Fruit fly (Drosophila melanogaster): ENCODE results near the gene CG17141.

The CG17141 gene

dm6 chr3R:22747423-22748090 is at the start of gene CG17141 (continued):
- TF ChIP-seq CG11456 (GFP tag; IDR thresholded peaks at IDR 0.05), result no peak
- TF ChIP-seq yki (optimal IDR thresholded peaks at IDR 0.05), result no peak
- no peak for TF ChIP-seq Doc2 (GFP tag; IDR thresholded peaks at IDR 0.05)
- TF ChIP-seq HHEX (GFP tag; optimal IDR thresholded peaks at IDR 0.05), result no peak
- peak; percentile 26 for TF ChIP-seq stwl (tag; optimal IDR thresholded peaks at IDR 0.05)

- no peak for TF ChIP-seq HLHmδ (GFP tag; optimal IDR thresholded peaks at IDR 0.05)
- TF ChIP-seq Usf (GFP tag; optimal IDR thresholded peaks at IDR 0.05), result no peak
- TF ChIP-seq CG15514 (GFP tag; optimal IDR thresholded peaks at IDR 0.05), result no peak
- no peak for TF ChIP-seq Hmr (GFP tag; optimal IDR thresholded peaks at IDR 0.05)
- TF ChIP-seq fd3F (GFP tag; optimal IDR thresholded peaks at IDR 0.05), result no peak
- TF ChIP-seq CG31224 (GFP tag; IDR thresholded peaks at IDR 0.05), result no peak
- TF ChIP-seq lilli (GFP tag; optimal IDR thresholded peaks at IDR 0.05), result no peak
- TF ChIP-seq CG6272 (GFP tag; IDR thresholded peaks at IDR 0.05), result no peak
- no peak for TF ChIP-seq sob (GFP tag; IDR thresholded peaks at IDR 0.05)
- no peak for TF ChIP-seq dan (GFP tag; IDR thresholded peaks at IDR 0.05)
- TF ChIP-seq D (optimal IDR thresholded peaks at IDR 0.05), result no peak
- no peak for TF ChIP-seq D (GFP tag; optimal IDR thresholded peaks at IDR 0.05)
- TF ChIP-seq wek (GFP tag; optimal IDR thresholded peaks at IDR 0.05), result no peak
- peak; percentile 42 for TF ChIP-seq CG7839 (tag; optimal IDR thresholded peaks at IDR 0.05)
- TF ChIP-seq lab (GFP tag; optimal IDR thresholded peaks at IDR 0.05), result no peak
- TF ChIP-seq amos (GFP tag; IDR thresholded peaks at IDR 0.05; ENCODE audit: partially characterized antibody), result peak; percentile 64; the same call in 1 of the 2 replicates
- peak; percentile 68 for TF ChIP-seq CG11504 (tag; optimal IDR thresholded peaks at IDR 0.05)
- TF ChIP-seq CG13424 (tag; optimal IDR thresholded peaks at IDR 0.05), result peak; percentile 19
- TF ChIP-seq CG3407 (GFP tag; optimal IDR thresholded peaks at IDR 0.05), result no peak
- no peak for TF ChIP-seq esg (GFP tag; conservative IDR thresholded peaks at IDR 0.05)
- TF ChIP-seq CG17385 (GFP tag; optimal IDR thresholded peaks at IDR 0.05), result no peak
- TF ChIP-seq CG5245 (GFP tag; optimal IDR thresholded peaks at IDR 0.05), result no peak
- no peak for TF ChIP-seq Dip2 (GFP tag; IDR thresholded peaks at IDR 0.05)
- no peak for TF ChIP-seq CG9876 (GFP tag; optimal IDR thresholded peaks at IDR 0.05)
- no peak for TF ChIP-seq CG17802 (tag; optimal IDR thresholded peaks at IDR 0.05)
- no peak for TF ChIP-seq gro (GFP tag; optimal IDR thresholded peaks at IDR 0.05)
- TF ChIP-seq Opbp (GFP tag; IDR thresholded peaks at IDR 0.05; ENCODE audit: partially characterized antibody), result peak; percentile 81
- peak; percentile 55 for TF ChIP-seq zen (tag; optimal IDR thresholded peaks at IDR 0.05)
- TF ChIP-seq prd (optimal IDR thresholded peaks at IDR 0.05), result no peak
- TF ChIP-seq prd (GFP tag; IDR thresholded peaks at IDR 0.05), result no peak
- TF ChIP-seq CG6854 (GFP tag; optimal IDR thresholded peaks at IDR 0.05), result peak; percentile 84
- TF ChIP-seq H15 (GFP tag; IDR thresholded peaks at IDR 0.05), result no peak
- no peak for TF ChIP-seq wdn (GFP tag; IDR thresholded peaks at IDR 0.05)
- TF ChIP-seq sd (tag; optimal IDR thresholded peaks at IDR 0.05), result no peak
- no peak for TF ChIP-seq grau (tag; optimal IDR thresholded peaks at IDR 0.05)
- no peak for TF ChIP-seq fd102C (GFP tag; optimal IDR thresholded peaks at IDR 0.05)
- no peak for TF ChIP-seq otp (GFP tag; IDR thresholded peaks at IDR 0.05)
- no peak for TF ChIP-seq CG10274 (GFP tag; optimal IDR thresholded peaks at IDR 0.05)
- no peak for TF ChIP-seq CG11398 (GFP tag; optimal IDR thresholded peaks at IDR 0.05)
- TF ChIP-seq CG30020 (tag; optimal IDR thresholded peaks at IDR 0.05), result no peak
- no peak for TF ChIP-seq CG11093 (GFP tag; IDR thresholded peaks at IDR 0.05)
- no peak for TF ChIP-seq CG17328 (GFP tag; IDR thresholded peaks at IDR 0.05)
- TF ChIP-seq vvl (GFP tag; IDR thresholded peaks at IDR 0.05), result 0 out of 2 replicates have a peak, but pooled peaks have one; percentile 6
- TF ChIP-seq Med (GFP tag), result peak; percentile 75
- TF ChIP-seq Antp (GFP tag; optimal IDR thresholded peaks at IDR 0.05), result no peak
Observed at dm6 chr3R:22793953-22794352, 46.6 kb upstream of the CG17141 start.
